Worm (Caenorhabditis elegans): Measurements from ENCODE around the gene mfsd-11.

DNA sequence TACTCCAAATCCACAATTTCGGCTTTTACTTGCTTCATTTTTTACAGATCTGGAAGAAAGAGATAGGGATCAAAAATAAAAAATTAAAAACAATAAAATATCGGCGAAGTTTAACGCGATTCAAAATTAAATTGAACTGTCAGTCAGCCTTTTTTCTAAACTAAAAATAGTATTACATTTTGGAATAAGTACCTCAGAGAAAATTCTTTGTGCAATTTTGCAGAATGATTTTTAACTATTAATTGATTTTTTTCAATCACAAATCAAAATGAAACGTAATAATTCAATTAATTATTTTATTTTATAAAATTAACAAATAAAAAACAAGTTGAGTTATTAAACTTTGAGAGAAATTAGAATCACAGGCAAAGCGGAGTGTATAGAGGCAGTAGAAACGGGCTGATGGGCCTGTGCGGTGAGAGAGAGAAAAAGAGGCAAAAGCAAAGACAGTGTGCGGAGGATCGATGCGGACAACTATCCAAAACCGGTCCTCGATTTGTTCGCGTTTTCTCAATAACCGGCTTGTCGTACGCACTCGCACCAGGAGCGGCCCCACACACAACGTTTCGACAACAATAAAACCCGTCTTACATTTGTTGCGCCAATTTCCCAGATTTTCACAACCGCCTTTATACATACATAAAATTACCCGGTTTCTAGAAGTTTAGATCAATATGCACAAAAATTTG is 6.2 kb upstream of the mfsd-11 start, which contains the start of gene F57G12.2:
- no peak for TF ChIP-seq ceh-82 (tag; optimal IDR thresholded peaks at IDR 0.05)
- TF ChIP-seq lin-35 (GFP tag; optimal IDR thresholded peaks at IDR 0.05): no peak
- no peak for TF ChIP-seq fos-1 (tag; optimal IDR thresholded peaks at IDR 0.05)
- TF ChIP-seq pax-3 (tag; optimal IDR thresholded peaks at IDR 0.05): no peak
- TF ChIP-seq nhr-12 (tag; optimal IDR thresholded peaks at IDR 0.05): no peak
- TF ChIP-seq nhr-237 (tag; optimal IDR thresholded peaks at IDR 0.05): no peak

All from whole organism, L1 larva.